Worm (Caenorhabditis elegans) whole organism, dauer: ENCODE results near the gene trip-4.
"Not testable (repeated sequence)": the region's sequence is repeated elsewhere in the genome, so short reads cannot be mapped to it uniquely, and the experiment has no call there.

Experiments
- unc-62 ChIP-seq: sonication (generic microtip); optimal IDR thresholded peaks from 2 replicates; lab custom pipeline; 2017; ENCODE audit warnings: missing biosample characterization, missing genetic modification reagents, missing genetic modification characterization

Gene trip-4

ce11 chrII:15039104-15039503 lies at the start of gene trip-4:
TSS of gene trip-4 (plus strand) at chrII:15039404.
- no peak for TF ChIP-seq unc-62 (GFP tag; lab: Kevin White, UChicago)

ce11 chrII:14992598-14992997 lies 46.6 kb upstream of the trip-4 start, which contains the start of gene Y53F4B.7:
TSS of gene Y53F4B.7 (plus strand) at chrII:14992898.
- TF ChIP-seq unc-62 (GFP tag; lab: Kevin White, UChicago), result not testable (repeated sequence)

ce11 chrII:15003410-15003809 lies 35.8 kb upstream of the trip-4 start, which contains the start of gene Y53F4B.10:
TSS of gene Y53F4B.10 (minus strand) at chrII:15003510.
- no peak for TF ChIP-seq unc-62 (GFP tag; lab: Kevin White, UChicago)

DNA sequence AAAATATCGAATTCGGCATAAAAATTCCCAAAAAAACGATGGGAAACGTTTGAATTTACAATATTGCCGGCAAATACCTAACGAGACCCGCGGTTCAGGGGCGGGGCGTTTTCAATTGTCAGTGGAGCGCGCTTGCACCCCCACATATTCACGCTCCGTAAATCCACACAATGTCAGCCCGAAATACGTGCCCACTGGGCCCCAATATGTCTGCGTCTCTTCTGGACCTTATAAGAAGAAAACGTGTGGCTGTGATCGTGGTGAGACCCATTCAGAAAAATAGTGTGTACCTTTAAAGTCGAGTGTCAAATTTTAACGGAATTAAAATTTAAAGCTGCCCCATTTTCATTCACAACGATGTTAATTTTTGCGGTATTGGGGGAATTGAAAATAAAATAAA lies 34.7 kb upstream of the trip-4 start:
- TF ChIP-seq unc-62 (GFP tag; lab: Kevin White, UChicago), result no peak

DNA sequence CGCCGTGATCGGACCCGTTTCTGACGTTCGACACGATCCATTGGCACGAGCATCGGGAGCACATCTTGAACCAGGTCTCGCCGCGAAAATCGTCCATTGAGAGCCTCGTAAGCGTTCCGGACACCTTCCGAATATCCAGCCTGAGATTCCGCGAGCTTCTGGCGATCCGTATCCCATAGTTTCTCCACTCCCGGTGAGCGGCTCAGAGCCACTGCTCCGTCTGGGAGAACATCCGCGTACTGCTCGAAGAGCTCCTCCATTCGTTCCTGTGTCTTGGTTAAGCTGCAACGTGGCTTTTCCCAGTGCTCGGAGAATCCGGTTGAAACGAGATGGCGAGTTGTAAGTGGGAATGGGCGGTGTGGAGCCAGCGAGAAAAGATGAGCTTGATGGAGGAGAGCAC lies 34.1 kb upstream of the trip-4 start:
- TF ChIP-seq unc-62 (GFP tag; lab: Kevin White, UChicago), result no peak

DNA sequence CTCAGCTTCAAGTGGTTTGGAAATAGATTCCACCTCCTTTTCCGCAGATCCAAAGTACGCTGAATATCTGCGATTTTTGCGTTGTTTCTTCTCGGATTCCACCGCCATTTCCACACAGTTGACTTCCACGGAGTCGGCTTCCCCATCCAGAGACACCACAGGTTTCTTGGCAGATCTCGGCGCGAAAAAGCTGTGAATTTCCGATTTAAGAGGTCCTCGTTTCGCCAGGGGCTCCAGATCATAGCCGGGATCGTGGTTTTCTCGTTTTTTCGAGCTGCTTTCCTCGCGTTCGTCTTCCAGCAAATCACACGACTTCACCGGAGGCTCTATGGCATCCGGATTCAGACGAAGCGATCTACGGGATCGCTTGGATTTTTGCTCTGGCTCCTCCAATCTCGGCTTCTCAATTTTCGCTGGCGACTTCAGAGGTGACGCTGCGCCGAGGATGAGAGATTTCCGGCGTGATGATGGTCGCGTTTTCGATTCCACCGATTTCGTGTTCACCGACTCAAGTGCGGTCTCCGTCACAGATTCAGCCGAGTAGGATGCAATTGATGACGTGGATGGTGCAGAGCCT lies 30.6 kb upstream of the trip-4 start:
- TF ChIP-seq unc-62 (GFP tag; lab: Kevin White, UChicago), result no peak

DNA sequence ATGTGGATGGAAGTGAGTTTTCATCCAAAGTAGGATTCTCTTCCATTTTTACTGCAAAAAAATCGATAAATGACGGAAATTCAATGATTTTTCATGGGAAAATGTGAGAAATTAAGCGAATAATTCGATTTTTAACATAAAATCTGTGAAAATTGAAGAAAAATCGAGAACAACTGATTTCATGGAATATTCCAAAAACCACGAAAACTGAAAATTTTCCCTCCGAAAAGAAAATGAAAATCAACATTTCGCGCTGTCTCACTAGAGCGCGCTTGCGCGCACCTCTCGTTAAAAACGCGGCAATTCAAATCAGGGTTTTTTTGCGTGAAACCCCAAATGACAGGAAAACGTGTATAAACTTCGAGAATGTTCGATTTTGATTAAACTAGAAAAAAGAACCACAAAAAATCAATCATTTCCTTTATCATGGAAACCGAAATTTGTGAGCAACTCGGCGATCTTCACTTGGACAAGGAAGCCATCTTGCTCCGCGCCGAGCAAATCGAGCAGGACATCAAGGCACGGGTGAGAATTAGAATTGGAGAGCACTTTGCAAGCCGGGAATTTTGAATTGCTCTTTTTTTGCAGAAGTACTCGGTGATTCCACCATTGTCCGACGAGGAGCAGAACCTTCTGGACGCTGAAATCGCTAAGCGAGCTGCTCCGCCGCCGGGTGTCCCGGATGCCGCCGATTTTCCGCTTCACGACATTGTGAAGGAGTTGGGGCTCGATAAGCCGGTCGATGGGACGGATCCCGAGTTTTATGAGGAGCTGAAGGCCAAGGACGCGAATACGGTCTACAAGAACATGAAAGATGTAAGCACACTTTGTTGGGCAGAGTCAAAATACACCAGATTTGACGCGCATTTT lies 28.6 kb upstream of the trip-4 start, which contains the start of the genes Y53F4B.9 and Y53F4B.11:
Gene Y53F4B.9, minus strand, starts transcription at position 51 of the 870 bp plus-strand sequence.
Gene Y53F4B.11, plus strand, starts transcription at position 383 of the 870 bp plus-strand sequence.
- no peak for TF ChIP-seq unc-62 (GFP tag; lab: Kevin White, UChicago)

ce11 chrII:15014380-15014779 lies 24.8 kb upstream of the trip-4 start, which contains the start of gene Y53F4B.51:
TSS of gene Y53F4B.51 (minus strand) at chrII:15014442.
- no peak for TF ChIP-seq unc-62 (GFP tag; lab: Kevin White, UChicago)

- no peak for TF ChIP-seq unc-62 (GFP tag; lab: Kevin White, UChicago)
These were observed 23.5 kb upstream of the trip-4 start for ce11 chrII:15015669-15016068.

- no peak for TF ChIP-seq unc-62 (GFP tag; lab: Kevin White, UChicago)
These were observed 20.3 kb upstream of the trip-4 start, which contains the start of gene Y53F4B.12 for ce11 chrII:15018923-15019322. TSS of gene Y53F4B.12 (plus strand) at chrII:15019223.

- TF ChIP-seq unc-62 (GFP tag; lab: Kevin White, UChicago), result no peak
These were observed 14.1 kb upstream of the trip-4 start for ce11 chrII:15025100-15025499.

- no peak for TF ChIP-seq unc-62 (GFP tag; lab: Kevin White, UChicago)
These were observed 13.5 kb upstream of the trip-4 start, which contains the start of gene cmtr-1 for ce11 chrII:15025599-15026164. TSS of gene cmtr-1 (plus strand) at chrII:15026114.

DNA sequence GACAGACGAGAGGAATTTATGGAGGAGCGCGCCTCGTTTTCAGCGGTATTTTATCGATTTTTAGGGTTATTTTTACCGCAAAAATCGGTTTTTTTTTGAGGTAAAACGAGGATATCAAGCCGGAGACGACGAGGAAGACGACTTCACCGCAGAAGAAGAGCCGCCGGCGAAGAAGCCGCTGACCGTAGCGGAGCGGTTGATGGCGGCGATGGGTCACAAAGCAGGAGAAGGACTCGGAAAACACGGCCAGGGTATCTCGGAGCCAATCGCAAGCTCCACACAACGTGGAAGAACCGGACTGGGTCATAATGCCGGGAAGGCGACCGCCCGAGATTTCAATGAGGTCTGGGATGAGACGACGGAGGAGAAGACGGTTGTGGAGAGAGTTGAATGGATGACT lies 12.8 kb upstream of the trip-4 start:
- TF ChIP-seq unc-62 (GFP tag; lab: Kevin White, UChicago), result no peak

- no peak for TF ChIP-seq unc-62 (GFP tag; lab: Kevin White, UChicago)
These were observed 1.4 kb upstream of the trip-4 start, which contains the start of gene Y53F4B.14 for ce11 chrII:15037782-15038181. TSS of gene Y53F4B.14 (plus strand) at chrII:15037991.

DNA sequence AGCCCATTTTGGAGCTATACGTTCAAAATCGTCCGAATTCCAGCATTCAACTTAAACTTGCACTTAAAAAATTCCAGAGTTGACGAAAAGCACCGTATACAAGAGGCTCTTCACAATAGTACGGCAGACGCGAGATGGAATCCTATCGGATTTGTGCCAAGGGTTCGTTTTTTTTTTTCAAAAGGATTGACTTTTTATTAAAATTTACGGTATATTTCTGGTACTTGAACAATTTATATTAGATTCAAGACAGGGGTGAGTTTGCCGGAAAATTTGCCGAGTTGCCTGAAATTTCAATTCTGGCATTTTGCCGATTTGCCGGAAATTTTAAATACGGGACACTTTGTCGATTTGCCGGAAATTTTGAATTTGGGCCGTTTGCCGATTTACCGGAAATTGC lies 3.1 kb downstream of the trip-4 start:
- TF ChIP-seq unc-62 (GFP tag; lab: Kevin White, UChicago), result no peak

DNA sequence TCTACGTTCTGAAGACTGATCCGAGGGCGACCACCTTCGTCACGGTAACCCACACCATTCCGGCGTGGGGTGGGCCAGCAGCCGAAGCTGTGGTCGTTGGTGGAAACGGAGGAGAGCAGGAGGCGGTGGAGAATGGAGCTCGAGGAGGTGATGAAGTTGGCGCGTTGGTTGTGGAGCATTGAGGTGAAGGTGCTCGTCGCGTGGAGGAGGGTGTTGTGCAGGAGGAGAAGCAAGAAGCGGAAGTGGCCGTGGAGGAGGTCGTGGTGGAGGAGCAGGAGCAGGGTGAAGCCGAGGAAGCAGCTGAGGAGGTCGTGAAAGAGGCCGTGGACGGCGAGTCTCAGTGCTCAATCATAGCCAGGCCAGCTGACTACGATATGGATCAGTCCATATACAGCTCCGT lies 19.1 kb downstream of the trip-4 start, which contains the start of gene Y53F4B.17:
Gene Y53F4B.17, plus strand, starts transcription at position 375 of the 400 bp plus-strand sequence.
- TF ChIP-seq unc-62 (GFP tag; lab: Kevin White, UChicago), result no peak
